Worm (Caenorhabditis elegans) whole organism, dauer: ENCODE results near the gene C47E8.1.

ENCODE experiments used
- unc-62 ChIP-seq: sonication (generic microtip); optimal IDR thresholded peaks from 2 replicates; lab custom pipeline; 2017; ENCODE audit warnings: missing biosample characterization, missing genetic modification reagents, missing genetic modification characterization

The C47E8.1 gene

ce11 chrV:14665728-14666127 lies at the start of gene C47E8.1:
TSS of gene C47E8.1 (plus strand) at chrV:14666028.
- TF ChIP-seq unc-62 (GFP tag; lab: Kevin White, UChicago) = no peak

- TF ChIP-seq unc-62 (GFP tag; lab: Kevin White, UChicago) = no peak
These were observed 48.1 kb upstream of the C47E8.1 start for ce11 chrV:14617711-14618110.

ce11 chrV:14620311-14620710 lies 45.5 kb upstream of the C47E8.1 start:
- no peak for TF ChIP-seq unc-62 (GFP tag; lab: Kevin White, UChicago)

- TF ChIP-seq unc-62 (GFP tag; lab: Kevin White, UChicago) = no peak
These were observed 45.0 kb upstream of the C47E8.1 start, which contains the start of gene hot-1 for ce11 chrV:14620835-14621234. TSS of gene hot-1 (plus strand) at chrV:14621135.

- TF ChIP-seq unc-62 (GFP tag; lab: Kevin White, UChicago) = no peak
These were observed 40.2 kb upstream of the C47E8.1 start for ce11 chrV:14625662-14626061.

- no peak for TF ChIP-seq unc-62 (GFP tag; lab: Kevin White, UChicago)
These were observed 34.2 kb upstream of the C47E8.1 start, which contains the start of gene F43D2.3 for ce11 chrV:14631588-14631987. TSS of gene F43D2.3 (plus strand) at chrV:14631888.

- TF ChIP-seq unc-62 (GFP tag; lab: Kevin White, UChicago) = no peak
These were observed 32.5 kb upstream of the C47E8.1 start for ce11 chrV:14633319-14633718.

- no peak for TF ChIP-seq unc-62 (GFP tag; lab: Kevin White, UChicago)
These were observed 30.7 kb upstream of the C47E8.1 start, which contains the start of gene F43D2.6 for ce11 chrV:14635119-14635518. TSS of gene F43D2.6 (minus strand) at chrV:14635180.

- TF ChIP-seq unc-62 (GFP tag; lab: Kevin White, UChicago) = no peak
These were observed 27.8 kb upstream of the C47E8.1 start for ce11 chrV:14638075-14638474.

- no peak for TF ChIP-seq unc-62 (GFP tag; lab: Kevin White, UChicago)
These were observed 25.8 kb upstream of the C47E8.1 start, which contains the start of gene F43D2.7 for ce11 chrV:14640071-14640470. TSS of gene F43D2.7 (minus strand) at chrV:14640171.

ce11 chrV:14640769-14641168 lies 25.1 kb upstream of the C47E8.1 start, which contains the start of gene C54G10.1:
TSS of gene C54G10.1 (plus strand) at chrV:14641101.
- TF ChIP-seq unc-62 (GFP tag; lab: Kevin White, UChicago) = no peak

- TF ChIP-seq unc-62 (GFP tag; lab: Kevin White, UChicago) = no peak
These were observed 23.8 kb upstream of the C47E8.1 start for ce11 chrV:14642016-14642415.

ce11 chrV:14645817-14646789 lies 19.7 kb upstream of the C47E8.1 start, which contains the start of the genes rfc-1 and pmp-3:
TSS of gene rfc-1 (minus strand) at chrV:14645979.
TSS of gene pmp-3 (plus strand) at chrV:14646739.
- no peak for TF ChIP-seq unc-62 (GFP tag; lab: Kevin White, UChicago)

- TF ChIP-seq unc-62 (GFP tag; lab: Kevin White, UChicago) = no peak
These were observed 17.0 kb upstream of the C47E8.1 start for ce11 chrV:14648825-14649224.

- no peak for TF ChIP-seq unc-62 (GFP tag; lab: Kevin White, UChicago)
These were observed 15.9 kb upstream of the C47E8.1 start for ce11 chrV:14649929-14650328.

- no peak for TF ChIP-seq unc-62 (GFP tag; lab: Kevin White, UChicago)
These were observed 15.2 kb upstream of the C47E8.1 start for ce11 chrV:14650631-14651030.
